Fruit fly (Drosophila melanogaster) whole organism, adult: ENCODE results near the gene Mst84Da.

ENCODE experiments used
- CG11617 ChIP-seq: fragments of 200-800 bp; sonication (Bioruptor generic); optimal IDR thresholded peaks from 2 replicates; lab custom pipeline; 2017; ENCODE audit warnings: mild to moderate bottlenecking, missing biosample characterization, missing genetic modification reagents, missing genetic modification characterization
- CG12768 ChIP-seq: fragments of 200-800 bp; sonication (Bioruptor generic); optimal IDR thresholded peaks from 2 replicates; lab custom pipeline; 2017; ENCODE audit warnings: missing biosample characterization, missing genetic modification characterization, mild to moderate bottlenecking, moderate library complexity, missing genetic modification reagents
- CG14711 ChIP-seq: fragments of 200-800 bp; sonication (Bioruptor generic); optimal IDR thresholded peaks from 2 replicates; lab custom pipeline; 2018; ENCODE audit warnings: missing biosample characterization, mild to moderate bottlenecking, missing genetic modification characterization, moderate library complexity
- CG1620 ChIP-seq: fragments of 200-800 bp; sonication (Bioruptor generic); optimal IDR thresholded peaks from 2 replicates; lab custom pipeline; 2016; ENCODE audit warnings: missing biosample characterization, missing genetic modification characterization
- CG33017 ChIP-seq: fragments of 200-800 bp; sonication (Bioruptor generic); optimal IDR thresholded peaks from 2 replicates; lab custom pipeline; 2018; ENCODE audit warnings: missing biosample characterization, mild to moderate bottlenecking, missing genetic modification characterization, moderate library complexity
- CG5204 ChIP-seq: fragments of 200-800 bp; sonication (Bioruptor generic); optimal IDR thresholded peaks from 2 replicates; lab custom pipeline; 2016; ENCODE audit warnings: missing biosample characterization, missing genetic modification characterization
- CG7045 ChIP-seq: fragments of 200-800 bp; sonication (Bioruptor generic); optimal IDR thresholded peaks from 2 replicates; lab custom pipeline; 2017; ENCODE audit warnings: missing biosample characterization, mild to moderate bottlenecking, missing genetic modification characterization
- Clk ChIP-seq: fragments of 200-800 bp; sonication (Bioruptor generic); optimal IDR thresholded peaks from 2 replicates; lab custom pipeline; 2017; ENCODE audit warnings: missing biosample characterization, missing genetic modification characterization
- Crg-1 ChIP-seq: fragments of 200-800 bp; sonication (Bioruptor generic); optimal IDR thresholded peaks from 2 replicates; lab custom pipeline; 2016; ENCODE audit warnings: missing biosample characterization, missing genetic modification characterization
- Hr96 ChIP-seq: fragments of 200-800 bp; sonication (Bioruptor generic); optimal IDR thresholded peaks from 2 replicates; lab custom pipeline; 2016; ENCODE audit warnings: missing biosample characterization, missing genetic modification characterization
- Mnt ChIP-seq: fragments of 200-800 bp; sonication (Bioruptor generic); optimal IDR thresholded peaks from 2 replicates; lab custom pipeline; 2016; ENCODE audit warnings: missing biosample characterization, mild to moderate bottlenecking, missing genetic modification characterization
- bab1 ChIP-seq: fragments of 200-800 bp; sonication (Bioruptor generic); optimal IDR thresholded peaks from 3 replicates; lab custom pipeline; 2019; ENCODE audit warnings: missing biosample characterization, mild to moderate bottlenecking, missing genetic modification characterization, moderate library complexity
- cic ChIP-seq: fragments of 200-800 bp; sonication (Bioruptor generic); optimal IDR thresholded peaks from 2 replicates; lab custom pipeline; 2017; ENCODE audit warnings: missing biosample characterization, mild to moderate bottlenecking, missing genetic modification characterization, moderate library complexity
- cnc ChIP-seq, 2 experiments: fragments of >200 bp; optimal IDR thresholded peaks; 2 replicates each; lab custom pipeline; 2017
- ovo ChIP-seq: fragments of 200-800 bp; sonication (Bioruptor generic); optimal IDR thresholded peaks from 2 replicates; lab custom pipeline; 2016; ENCODE audit warnings: missing biosample characterization, missing genetic modification characterization
- pad ChIP-seq: fragments of 200-800 bp; sonication (Bioruptor generic); optimal IDR thresholded peaks from 3 replicates; lab custom pipeline; 2017; ENCODE audit warnings: missing biosample characterization, missing genetic modification characterization, mild to moderate bottlenecking, moderate library complexity, missing genetic modification reagents
- tj ChIP-seq: fragments of 200-800 bp; sonication (Bioruptor generic); optimal IDR thresholded peaks from 3 replicates; lab custom pipeline; 2017; ENCODE audit warnings: missing biosample characterization, mild to moderate bottlenecking, missing genetic modification characterization, moderate library complexity
- toe ChIP-seq: fragments of 200-800 bp; sonication (Bioruptor generic); optimal IDR thresholded peaks from 2 replicates; lab custom pipeline; 2016; ENCODE audit warnings: missing biosample characterization, missing genetic modification characterization

Mst84Da gene

DNA sequence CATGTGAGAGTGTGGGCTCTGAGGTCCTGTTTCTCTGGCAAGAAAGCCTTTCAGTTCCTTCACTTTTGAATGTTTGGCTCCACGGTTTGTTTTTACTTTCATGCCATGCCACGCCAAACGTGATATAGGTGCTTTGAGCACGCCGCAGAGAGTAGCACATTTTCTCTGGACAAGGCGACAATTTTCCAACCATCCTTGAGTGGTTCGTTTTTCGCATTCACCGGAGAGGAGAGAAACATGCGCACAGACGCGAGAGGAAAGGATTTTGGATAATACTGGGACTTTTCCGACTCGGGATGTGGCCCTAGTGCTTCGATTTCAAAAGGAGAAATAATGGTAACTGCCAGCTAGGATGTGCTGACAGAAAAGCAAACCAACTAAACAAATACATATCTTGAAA is 28.4 kb downstream of the Mst84Da start:
- TF ChIP-seq tj (GFP tag; lab: Kevin White, UChicago) (no peak), CG14711 (tag; lab: Kevin White, UChicago) (no peak), ovo (GFP tag; lab: Kevin White, UChicago) (no peak), Hr96 (GFP tag; lab: Kevin White, UChicago) (no peak), bab1 (no peak), cic (GFP tag; lab: Kevin White, UChicago) (no peak), pad (GFP tag; lab: Kevin White, UChicago) (peak; percentile 77)

dm6 chr3R:7406569-7406968 is 40.9 kb downstream of the Mst84Da start, which contains the start of gene Ir84a:
TSS of gene Ir84a (plus strand) at chr3R:7406869.
- TF ChIP-seq CG33017 (no peak), tj (GFP tag; lab: Kevin White, UChicago) (no peak), pad (GFP tag; lab: Kevin White, UChicago) (no peak), toe (GFP tag; lab: Kevin White, UChicago) (no peak), Clk (no peak), Hr96 (GFP tag; lab: Kevin White, UChicago) (no peak), bab1 (no peak), ovo (GFP tag; lab: Kevin White, UChicago) (no peak), cnc (optimal IDR thresholded peaks at IDR 0.05; lab: Kevin White, UChicago) (no peak), Crg-1 (GFP tag; lab: Kevin White, UChicago) (no peak), CG11617 (no peak), CG14711 (tag; lab: Kevin White, UChicago) (no peak), CG5204 (GFP tag; lab: Kevin White, UChicago) (no peak), Mnt (GFP tag; lab: Kevin White, UChicago) (no peak), CG12768 (GFP tag; lab: Kevin White, UChicago) (no peak), CG1620 (GFP tag; lab: Kevin White, UChicago) (no peak), CG7045 (GFP tag; lab: Kevin White, UChicago) (no peak), cic (GFP tag; lab: Kevin White, UChicago) (no peak)
